Worm (Caenorhabditis elegans) whole organism, early embryonic: ENCODE data around the gene srw-40.

Experiments used
- B0310.2 ChIP-seq: sonication (generic microtip); optimal IDR thresholded peaks from 2 replicates; lab custom pipeline; 2016; ENCODE audit warnings: mild to moderate bottlenecking, missing genetic modification characterization, missing compliant biosample characterization
- ama-1 ChIP-seq: fragments of 150-350 bp; optimal IDR thresholded peaks from 2 replicates; lab custom pipeline; 2014
- ceh-36 ChIP-seq: sonication (generic microtip); optimal IDR thresholded peaks from 2 replicates; lab custom pipeline; 2016; ENCODE audit warnings: missing genetic modification characterization, inconsistent platforms, missing compliant biosample characterization
- hmg-4 ChIP-seq: fragments of 200-800 bp; sonication (Bioruptor generic); optimal IDR thresholded peaks from 2 replicates; lab custom pipeline; 2018; ENCODE audit warnings: mild to moderate bottlenecking, missing genetic modification characterization, missing compliant biosample characterization
- sea-1 ChIP-seq: fragments of 200-800 bp; sonication (Bioruptor generic); conservative IDR thresholded peaks from 2 replicates; pipeline ENCODE4 v1.3.6; 2022; ENCODE audit warnings: missing genetic modification characterization, missing compliant biosample characterization

DNA sequence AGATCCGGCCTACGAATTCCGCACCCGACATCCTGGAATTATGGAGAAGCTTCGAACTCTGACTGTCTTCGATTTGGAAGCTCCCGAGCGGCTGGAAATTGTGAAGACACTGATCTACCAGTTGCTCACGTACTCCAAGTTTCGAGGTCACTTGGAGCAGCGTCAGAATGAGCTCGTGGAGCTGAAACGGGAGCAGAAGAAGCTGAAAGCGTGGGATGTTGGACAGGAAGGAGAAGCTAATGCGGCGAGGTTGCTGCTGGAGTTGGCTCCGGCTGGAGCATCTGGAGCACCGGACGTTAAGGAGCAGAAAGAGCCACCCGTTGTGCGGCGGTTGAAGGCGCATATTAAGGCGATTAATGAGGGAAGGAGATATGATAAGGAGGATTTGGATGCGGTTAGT is 28.4 kb upstream of the srw-40 start:
- TF ChIP-seq sea-1 (GFP tag; lab: Robert Waterston, UW), result no peak
- TF ChIP-seq hmg-4, result no peak
- TF ChIP-seq ama-1 (lab: Kevin White, UChicago), result no peak
- no peak for TF ChIP-seq B0310.2 (tag; lab: Kevin White, UChicago)
- TF ChIP-seq ceh-36 (tag; lab: Kevin White, UChicago), result no peak
